Worm (Caenorhabditis elegans): Measurements from ENCODE around the gene agr-1.

ce11 chrII:6824524-6824923, 49.5 kb upstream of the agr-1 start:
- peak; percentile 90 for TF ChIP-seq elt-2 (tag; optimal IDR thresholded peaks at IDR 0.05)
- no peak for TF ChIP-seq ztf-16 (tag; optimal IDR thresholded peaks at IDR 0.05)
- TF ChIP-seq ahr-1 (tag; optimal IDR thresholded peaks at IDR 0.05): no peak
- peak; percentile 6 for TF ChIP-seq dve-1 (tag; optimal IDR thresholded peaks at IDR 0.05)
- no peak for TF ChIP-seq tbx-2 (tag; optimal IDR thresholded peaks at IDR 0.05)
- no peak for TF ChIP-seq pha-2 (tag; optimal IDR thresholded peaks at IDR 0.05)
- no peak for TF ChIP-seq ama-1 (optimal IDR thresholded peaks at IDR 0.05)
- TF ChIP-seq zip-5 (tag; optimal IDR thresholded peaks at IDR 0.05): no peak
